Fruit fly (Drosophila melanogaster) whole organism, pupa: Measurements from ENCODE around the gene sas.

ENCODE experiments used
- CG15710 ChIP-seq: fragments of 200-800 bp; sonication (Bioruptor generic); optimal IDR thresholded peaks from 2 replicates; lab custom pipeline; 2018; ENCODE audit warnings: missing biosample characterization, mild to moderate bottlenecking, missing genetic modification characterization, moderate library complexity
- CG32121 ChIP-seq: fragments of 200-800 bp; sonication (Bioruptor generic); IDR thresholded peaks from 2 replicates; pipeline ENCODE4 v1.3.6; 2022; ENCODE audit warnings: missing biosample characterization, missing genetic modification characterization
- CG4496 ChIP-seq: fragments of 200-800 bp; sonication (Bioruptor generic); IDR thresholded peaks from 3 replicates; pipeline ENCODE4 v1.3.6; 2022; ENCODE audit warnings: missing biosample characterization, missing genetic modification characterization
- CG8159 ChIP-seq: fragments of 200-800 bp; sonication (Bioruptor generic); optimal IDR thresholded peaks from 3 replicates; lab custom pipeline; 2018; ENCODE audit warnings: missing biosample characterization, mild to moderate bottlenecking, missing genetic modification characterization, moderate library complexity
- Pif1A ChIP-seq: fragments of 200-800 bp; sonication (Bioruptor generic); optimal IDR thresholded peaks from 3 replicates; lab custom pipeline; 2016; ENCODE audit warnings: missing biosample characterization, missing genetic modification characterization

dm6 chr3R:7130827-7131226 is 31.8 kb upstream of the sas start:
- TF ChIP-seq Pif1A (GFP tag; lab: Kevin White, UChicago) (no peak), CG4496 (GFP tag; lab: Robert Waterston, UW) (no peak), CG8159 (tag; lab: Kevin White, UChicago) (no peak), CG32121 (GFP tag; lab: Robert Waterston, UW) (no peak), CG15710 (tag; lab: Kevin White, UChicago) (no peak)
